Worm (Caenorhabditis elegans): Measurements from ENCODE around the gene F36G9.3.

Gene F36G9.3

DNA sequence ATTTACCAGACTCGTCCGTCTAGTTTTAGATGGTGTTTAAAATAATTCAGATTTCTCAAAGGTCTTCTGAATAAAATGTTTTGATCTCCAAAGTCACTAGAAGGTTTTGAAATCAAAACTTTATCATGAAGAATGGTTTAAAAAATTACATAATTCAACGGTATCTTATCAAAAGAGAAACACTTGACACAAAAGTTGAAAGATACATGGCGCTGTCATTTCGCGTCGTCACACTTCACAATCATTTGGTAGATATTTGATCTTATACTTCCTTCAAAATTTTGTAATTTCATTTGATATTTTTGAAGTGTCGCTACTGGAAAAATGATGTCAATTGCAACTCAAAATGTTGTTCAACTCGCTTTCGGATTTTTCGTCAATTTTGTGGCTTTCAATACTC, at the start of gene F36G9.3:
Gene F36G9.3 (plus strand): TSS at position 301 of the 400 bp plus-strand sequence.
- TF ChIP-seq ceh-31 (tag; optimal IDR thresholded peaks at IDR 0.05) (no peak), pqm-1 (tag; optimal IDR thresholded peaks at IDR 0.05) (no peak), ceh-30 (tag; optimal IDR thresholded peaks at IDR 0.05) (no peak), nfya-1 (tag; optimal IDR thresholded peaks at IDR 0.05) (no peak), ahr-1 (tag; optimal IDR thresholded peaks at IDR 0.05) (no peak), sdc-2 (tag; optimal IDR thresholded peaks at IDR 0.05) (no peak), pat-9 (tag; optimal IDR thresholded peaks at IDR 0.05) (no peak), hlh-6 (tag; optimal IDR thresholded peaks at IDR 0.05) (no peak), T23F11.4 (GFP tag; optimal IDR thresholded peaks at IDR 0.05) (no peak), pag-3 (tag; optimal IDR thresholded peaks at IDR 0.05; ENCODE audit: borderline replicate concordance) (no peak), ztf-16 (tag; optimal IDR thresholded peaks at IDR 0.05) (no peak), pha-4 (tag; optimal IDR thresholded peaks at IDR 0.05) (no peak), gmeb-2 (tag; optimal IDR thresholded peaks at IDR 0.05) (no peak), tbx-7 (tag; optimal IDR thresholded peaks at IDR 0.05) (no peak), tbx-2 (tag; optimal IDR thresholded peaks at IDR 0.05) (no peak)

ce11 chrV:15911848-15912247, 45.4 kb upstream of the F36G9.3 start, which contains the start of gene F35E8.6:
Gene F35E8.6 (plus strand): TSS chrV:15912148.
- no peak for TF ChIP-seq ttx-3 (tag; optimal IDR thresholded peaks at IDR 0.05)
- no peak for TF ChIP-seq ceh-2 (tag; optimal IDR thresholded peaks at IDR 0.05)
- no peak for TF ChIP-seq tbx-2 (tag; optimal IDR thresholded peaks at IDR 0.05)
- TF ChIP-seq C38D4.7 (GFP tag; optimal IDR thresholded peaks at IDR 0.05), result no peak
- TF ChIP-seq ceh-19 (GFP tag; optimal IDR thresholded peaks at IDR 0.05), result no peak
- TF ChIP-seq sox-2 (GFP tag; IDR thresholded peaks at IDR 0.05), result no peak
- no peak for TF ChIP-seq ceh-22 (tag; optimal IDR thresholded peaks at IDR 0.05)
- TF ChIP-seq hlh-30 (tag; optimal IDR thresholded peaks at IDR 0.05; ENCODE audit: insufficient read depth), result no peak
- TF ChIP-seq pax-1 (tag; optimal IDR thresholded peaks at IDR 0.05), result no peak
- no peak for TF ChIP-seq ceh-30 (tag; optimal IDR thresholded peaks at IDR 0.05)
- no peak for TF ChIP-seq pag-3 (tag; optimal IDR thresholded peaks at IDR 0.05; ENCODE audit: borderline replicate concordance)
- no peak for TF ChIP-seq fkh-6 (tag; optimal IDR thresholded peaks at IDR 0.05)
- no peak for TF ChIP-seq elt-4 (tag; optimal IDR thresholded peaks at IDR 0.05)
- no peak for TF ChIP-seq T23F11.4 (GFP tag; optimal IDR thresholded peaks at IDR 0.05)
- TF ChIP-seq ceh-6 (GFP tag; optimal IDR thresholded peaks at IDR 0.05), result no peak

DNA sequence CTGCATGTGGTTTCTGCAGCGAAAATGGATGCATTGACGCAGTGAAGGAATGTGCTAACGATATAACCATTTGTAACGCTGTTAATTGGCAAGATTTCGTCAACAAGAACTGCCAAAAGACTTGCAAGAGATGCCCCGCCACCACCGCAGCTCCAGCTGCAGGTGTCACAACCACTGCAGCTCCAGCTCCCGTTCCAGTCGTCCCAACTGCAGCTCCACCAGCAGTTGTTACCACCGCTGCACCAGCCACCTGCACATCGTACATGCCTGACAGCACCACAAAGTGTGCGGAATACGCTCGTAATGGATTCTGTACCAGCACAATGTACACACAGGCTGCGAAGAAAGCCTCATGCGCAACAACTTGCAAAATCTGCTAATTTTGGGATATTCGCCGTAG, 44.5 kb upstream of the F36G9.3 start:
- no peak for TF ChIP-seq ceh-9 (tag; optimal IDR thresholded peaks at IDR 0.05)
- no peak for TF ChIP-seq lin-11 (tag; optimal IDR thresholded peaks at IDR 0.05)
- no peak for TF ChIP-seq lim-6 (tag; optimal IDR thresholded peaks at IDR 0.05)
- no peak for TF ChIP-seq ceh-34 (tag; optimal IDR thresholded peaks at IDR 0.05)
- TF ChIP-seq zip-5 (tag; optimal IDR thresholded peaks at IDR 0.05), result no peak
- TF ChIP-seq ceh-30 (tag; optimal IDR thresholded peaks at IDR 0.05), result no peak
- TF ChIP-seq dve-1 (tag; optimal IDR thresholded peaks at IDR 0.05), result no peak
- no peak for TF ChIP-seq hlh-13 (GFP tag; optimal IDR thresholded peaks at IDR 0.05)
- no peak for TF ChIP-seq npax-4 (tag; optimal IDR thresholded peaks at IDR 0.05)
- TF ChIP-seq sox-4 (tag; optimal IDR thresholded peaks at IDR 0.05), result no peak
- TF ChIP-seq nhr-232 (tag; optimal IDR thresholded peaks at IDR 0.05), result no peak
- no peak for TF ChIP-seq fkh-6 (tag; optimal IDR thresholded peaks at IDR 0.05)

DNA sequence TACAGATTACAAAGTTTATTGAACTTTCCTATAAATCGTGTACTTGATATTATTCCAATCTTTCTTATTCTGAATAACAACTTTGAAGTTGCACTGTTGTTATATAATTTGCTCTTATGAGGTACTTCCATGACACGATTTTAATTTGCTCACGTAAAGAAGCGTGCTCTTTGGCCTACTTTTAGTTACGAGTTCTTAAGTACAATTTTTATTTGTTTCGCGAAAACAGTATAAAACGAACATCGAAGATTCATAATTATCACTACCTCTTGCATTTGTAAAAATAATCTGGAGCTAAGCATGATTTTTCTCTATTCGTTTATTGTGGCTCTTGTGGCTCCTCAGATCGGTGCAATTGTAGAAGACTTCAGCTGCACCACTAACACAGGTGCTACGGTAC, 43.5 kb upstream of the F36G9.3 start, which contains the start of gene F35E8.7:
Gene F35E8.7 (plus strand): TSS at position 301 of the 400 bp plus-strand sequence.
- no peak for TF ChIP-seq unc-55 (GFP tag; optimal IDR thresholded peaks at IDR 0.05)
- no peak for TF ChIP-seq T23F11.4 (GFP tag; optimal IDR thresholded peaks at IDR 0.05)
- no peak for TF ChIP-seq ceh-48 (tag; optimal IDR thresholded peaks at IDR 0.05)
- no peak for TF ChIP-seq ref-2 (tag; optimal IDR thresholded peaks at IDR 0.05)
- no peak for TF ChIP-seq hlh-8 (tag; optimal IDR thresholded peaks at IDR 0.05)
- no peak for TF ChIP-seq zip-5 (tag; optimal IDR thresholded peaks at IDR 0.05)
- no peak for TF ChIP-seq fax-1 (tag; optimal IDR thresholded peaks at IDR 0.05)
- TF ChIP-seq ceh-14 (tag; optimal IDR thresholded peaks at IDR 0.05), result no peak
- TF ChIP-seq pros-1 (tag; optimal IDR thresholded peaks at IDR 0.05), result no peak
- no peak for TF ChIP-seq Y22D7AL.16 (tag; optimal IDR thresholded peaks at IDR 0.05)
- no peak for TF ChIP-seq lin-11 (tag; optimal IDR thresholded peaks at IDR 0.05)
- no peak for TF ChIP-seq unc-86 (tag; optimal IDR thresholded peaks at IDR 0.05)
